Fruit fly (Drosophila melanogaster) S2 (cell line): ENCODE data around the gene CG32590.

ENCODE experiments used
- CG8478 ChIP-seq: fragments of >200 bp; optimal IDR thresholded peaks from 2 replicates; lab custom pipeline; 2018
- CTCF ChIP-seq, 2 experiments: fragments of >200 bp; optimal IDR thresholded peaks; 2 replicates each; lab custom pipeline; 2018

Gene CG32590

dm6 chrX:14812239-14812638, 26.7 kb downstream of the CG32590 start:
- TF ChIP-seq CG8478 (lab: Kevin White, UChicago) (no peak), CTCF (optimal IDR thresholded peaks at IDR 0.05; lab: Kevin White, UChicago) (no peak)

dm6 chrX:14810433-14810832, 28.5 kb downstream of the CG32590 start:
- TF ChIP-seq CG8478 (lab: Kevin White, UChicago) (no peak), CTCF (optimal IDR thresholded peaks at IDR 0.05; lab: Kevin White, UChicago) (no peak)

dm6 chrX:14805646-14806045, 33.3 kb downstream of the CG32590 start:
- no peak for TF ChIP-seq CG8478 (lab: Kevin White, UChicago)
- no peak for TF ChIP-seq CTCF (optimal IDR thresholded peaks at IDR 0.05; lab: Kevin White, UChicago)

- TF ChIP-seq CG8478 (lab: Kevin White, UChicago) (no peak), CTCF (optimal IDR thresholded peaks at IDR 0.05; lab: Kevin White, UChicago) (no peak)
These were observed 36.2 kb downstream of the CG32590 start for dm6 chrX:14802611-14803110.
